Worm (Caenorhabditis elegans) whole organism, L1 larva: ENCODE data around the gene ugt-50.
A peak's percentile ranks its signal among the peaks of the same experiment; 100 is the strongest.

Experiments
- C04F5.9 ChIP-seq: sonication (generic microtip); optimal IDR thresholded peaks from 2 replicates; lab custom pipeline; 2016; ENCODE audit warnings: missing genetic modification characterization, missing compliant biosample characterization
- C16A3.4 ChIP-seq: fragments of 150-350 bp; optimal IDR thresholded peaks from 2 replicates; lab custom pipeline; 2014; ENCODE audit warnings: missing biosample characterization, missing genetic modification characterization
- aha-1 ChIP-seq: fragments of 150-350 bp; optimal IDR thresholded peaks from 2 replicates; lab custom pipeline; 2014; ENCODE audit warnings: missing biosample characterization, missing genetic modification characterization
- alr-1 ChIP-seq: fragments of 200-800 bp; sonication (Bioruptor generic); optimal IDR thresholded peaks from 2 replicates; lab custom pipeline; 2018; ENCODE audit warnings: borderline replicate concordance, mild to moderate bottlenecking, missing genetic modification characterization, missing compliant biosample characterization
- ama-1 ChIP-seq: fragments of 150-350 bp; optimal IDR thresholded peaks from 2 replicates; lab custom pipeline; 2014
- ceh-8 ChIP-seq: fragments of 200-800 bp; sonication (Bioruptor generic); optimal IDR thresholded peaks from 2 replicates; lab custom pipeline; 2018; ENCODE audit warnings: mild to moderate bottlenecking, missing genetic modification characterization, moderate library complexity, missing compliant biosample characterization
- ceh-88 ChIP-seq: fragments of 200-800 bp; sonication (Bioruptor generic); IDR thresholded peaks from 2 replicates; pipeline ENCODE4 v1.3.6; 2022; ENCODE audit warnings: missing genetic modification characterization, missing compliant biosample characterization
- dpl-1 ChIP-seq, 3 experiments: fragments of 150-350 bp in 2 of 3; sonication (generic microtip) in 1 of 3; optimal IDR thresholded peaks; 2 replicates each; lab custom pipeline; 2014 to 2017; ENCODE audit warnings: missing biosample characterization in 3 of 3, missing genetic modification characterization in 3 of 3, missing genetic modification reagents in 3 of 3
- dsc-1 ChIP-seq: sonication (generic microtip); optimal IDR thresholded peaks from 2 replicates; lab custom pipeline; 2016; ENCODE audit warnings: mild to moderate bottlenecking, missing genetic modification characterization, missing compliant biosample characterization
- efl-1 ChIP-seq, 4 experiments: fragments of 150-350 bp; optimal IDR thresholded peaks in 3 of 4; peaks in 1 of 4; 1 replicate in 1 of 4; 2 replicates in 3 of 4; lab custom pipeline; 2014; ENCODE audit warnings: missing biosample characterization in 2 of 4, missing genetic modification characterization in 2 of 4, missing genetic modification reagents in 2 of 4
- efl-3 ChIP-seq: fragments of 200-800 bp; sonication (Bioruptor generic); optimal IDR thresholded peaks from 2 replicates; lab custom pipeline; 2018; ENCODE audit warnings: mild to moderate bottlenecking, missing genetic modification characterization, missing compliant biosample characterization
- egl-13 ChIP-seq: sonication (generic microtip); optimal IDR thresholded peaks from 2 replicates; lab custom pipeline; 2016; ENCODE audit warnings: missing genotype, missing genetic modification reagents, missing genetic modification characterization, missing compliant biosample characterization
- egl-27 ChIP-seq, 2 experiments: fragments of 150-350 bp in 1 of 2; sonication (generic microtip); optimal IDR thresholded peaks; 3 replicates each; lab custom pipeline; 2017 to 2018; ENCODE audit warnings: missing biosample characterization in 2 of 2, missing genetic modification characterization in 2 of 2, missing genetic modification reagents in 2 of 2
- elt-3 ChIP-seq, 6 experiments: fragments of 150-350 bp in 1 of 6; sonication (generic microtip); optimal IDR thresholded peaks; 2 replicates each; lab custom pipeline; 2017 to 2018; ENCODE audit warnings: missing biosample characterization in 6 of 6, missing genetic modification characterization in 6 of 6, inconsistent platforms in 1 of 6
- fkh-4 ChIP-seq: sonication (generic microtip); optimal IDR thresholded peaks from 2 replicates; lab custom pipeline; 2016; ENCODE audit warnings: missing compliant biosample characterization, missing genetic modification characterization, borderline replicate concordance
- fos-1 ChIP-seq: fragments of 150-350 bp; optimal IDR thresholded peaks from 2 replicates; lab custom pipeline; 2014; ENCODE audit warnings: missing biosample characterization, missing genetic modification characterization
- grh-1 ChIP-seq: fragments of 200-800 bp; sonication (Bioruptor generic); IDR thresholded peaks from 2 replicates; pipeline ENCODE4 v1.3.6; 2022; ENCODE audit warnings: missing genetic modification reagents, missing genetic modification characterization, missing compliant biosample characterization
- hlh-17 ChIP-seq: fragments of 200-800 bp; sonication (Bioruptor generic); optimal IDR thresholded peaks from 2 replicates; lab custom pipeline; 2018; ENCODE audit warnings: missing genetic modification characterization, mild to moderate bottlenecking, missing compliant biosample characterization, moderate library complexity, borderline replicate concordance
- hpl-2 ChIP-seq: fragments of 150-350 bp; optimal IDR thresholded peaks from 2 replicates; lab custom pipeline; 2014; ENCODE audit warnings: missing biosample characterization, missing genetic modification reagents, missing genetic modification characterization
- jun-1 ChIP-seq: fragments of 150-350 bp; optimal IDR thresholded peaks from 2 replicates; lab custom pipeline; 2014; ENCODE audit warnings: missing biosample characterization, missing genetic modification reagents, missing genetic modification characterization
- lin-13 ChIP-seq: fragments of 150-350 bp; optimal IDR thresholded peaks from 2 replicates; lab custom pipeline; 2014; ENCODE audit warnings: missing biosample characterization, missing genetic modification reagents, missing genetic modification characterization
- lin-35 ChIP-seq, 2 experiments: fragments of 150-350 bp; optimal IDR thresholded peaks; 2 replicates each; lab custom pipeline; 2014; ENCODE audit warnings: missing biosample characterization in 2 of 2, missing genetic modification characterization in 2 of 2, missing genetic modification reagents in 2 of 2
- lin-39 ChIP-seq: fragments of 150-350 bp; optimal IDR thresholded peaks from 2 replicates; lab custom pipeline; 2014; ENCODE audit warnings: missing biosample characterization, missing genetic modification reagents, missing genetic modification characterization
- lir-3 ChIP-seq: sonication (generic microtip); optimal IDR thresholded peaks from 2 replicates; lab custom pipeline; 2016; ENCODE audit warnings: mild to moderate bottlenecking, missing genetic modification characterization, moderate library complexity, missing compliant biosample characterization; ENCODE audit not compliant: poor library complexity
- lsy-2 ChIP-seq, 2 experiments: fragments of 150-350 bp; optimal IDR thresholded peaks; 2 replicates each; lab custom pipeline; 2014; ENCODE audit warnings: missing biosample characterization in 2 of 2, missing genetic modification characterization in 2 of 2
- nhr-19 ChIP-seq: fragments of 200-800 bp; sonication (Bioruptor generic); conservative IDR thresholded peaks from 2 replicates; pipeline ENCODE4 v1.3.6; 2022; ENCODE audit warnings: missing genetic modification characterization, missing compliant biosample characterization
- nhr-20 ChIP-seq: sonication (generic microtip); optimal IDR thresholded peaks from 2 replicates; lab custom pipeline; 2016; ENCODE audit warnings: mild to moderate bottlenecking, missing genetic modification characterization, missing compliant biosample characterization
- nhr-28 ChIP-seq: fragments of 150-350 bp; optimal IDR thresholded peaks from 2 replicates; lab custom pipeline; 2014; ENCODE audit warnings: missing biosample characterization, missing genetic modification characterization
- nhr-76 ChIP-seq: sonication (generic microtip); optimal IDR thresholded peaks from 2 replicates; lab custom pipeline; 2017; ENCODE audit warnings: missing biosample characterization, missing genetic modification characterization
- nhr-90 ChIP-seq: sonication (generic microtip); optimal IDR thresholded peaks from 2 replicates; lab custom pipeline; 2016; ENCODE audit warnings: mild to moderate bottlenecking, missing genetic modification characterization, missing compliant biosample characterization; ENCODE audit not compliant: poor library complexity
- pag-3 ChIP-seq: sonication (generic microtip); optimal IDR thresholded peaks from 2 replicates; lab custom pipeline; 2017; ENCODE audit warnings: missing genetic modification characterization, mild to moderate bottlenecking, missing compliant biosample characterization, antibody characterized with exemption, borderline replicate concordance; ENCODE audit not compliant: insufficient read depth
- rnt-1 ChIP-seq: sonication (generic microtip); optimal IDR thresholded peaks from 2 replicates; lab custom pipeline; 2016; ENCODE audit warnings: mild to moderate bottlenecking, missing genetic modification characterization, moderate library complexity, missing compliant biosample characterization
- skn-1 ChIP-seq: fragments of 150-350 bp; optimal IDR thresholded peaks from 2 replicates; lab custom pipeline; 2014; ENCODE audit warnings: missing biosample characterization, missing genetic modification characterization
- snu-23 ChIP-seq: sonication (generic microtip); optimal IDR thresholded peaks from 2 replicates; lab custom pipeline; 2016; ENCODE audit warnings: missing genetic modification characterization, missing compliant biosample characterization
- sox-4 ChIP-seq: sonication (generic microtip); optimal IDR thresholded peaks from 2 replicates; lab custom pipeline; 2016; ENCODE audit warnings: missing genetic modification characterization, missing compliant biosample characterization
- swsn-7 ChIP-seq: sonication (generic microtip); optimal IDR thresholded peaks from 2 replicates; lab custom pipeline; 2016; ENCODE audit warnings: missing genetic modification characterization, missing compliant biosample characterization
- tlp-1 ChIP-seq: fragments of 150-350 bp; optimal IDR thresholded peaks from 2 replicates; lab custom pipeline; 2014; ENCODE audit warnings: missing biosample characterization, missing genetic modification characterization
- unc-130 ChIP-seq: fragments of 150-350 bp; optimal IDR thresholded peaks from 2 replicates; lab custom pipeline; 2017; ENCODE audit warnings: missing biosample characterization, missing genetic modification characterization, inconsistent platforms
- unc-30 ChIP-seq: sonication (generic microtip); optimal IDR thresholded peaks from 2 replicates; lab custom pipeline; 2017; ENCODE audit warnings: missing biosample characterization, missing genetic modification characterization
- unc-62 ChIP-seq: fragments of 150-350 bp; optimal IDR thresholded peaks from 2 replicates; lab custom pipeline; 2014; ENCODE audit warnings: missing biosample characterization, missing genetic modification reagents, missing genetic modification characterization
- unc-86 ChIP-seq: sonication (generic microtip); optimal IDR thresholded peaks from 2 replicates; lab custom pipeline; 2016; ENCODE audit warnings: missing genetic modification characterization, missing compliant biosample characterization
- unc-98 ChIP-seq: fragments of 200-800 bp; sonication (Bioruptor generic); IDR thresholded peaks from 2 replicates; pipeline ENCODE4 v1.3.6; 2022; ENCODE audit warnings: missing genetic modification characterization, missing compliant biosample characterization
- vab-15 ChIP-seq: sonication (generic microtip); optimal IDR thresholded peaks from 2 replicates; lab custom pipeline; 2017; ENCODE audit warnings: missing genotype, mild to moderate bottlenecking, missing genetic modification characterization, missing compliant biosample characterization
- ztf-11 ChIP-seq, 2 experiments: sonication (generic microtip); optimal IDR thresholded peaks; 2 replicates each; lab custom pipeline; 2016 to 2017; ENCODE audit warnings: missing genetic modification characterization in 2 of 2, missing biosample characterization in 1 of 2, missing compliant biosample characterization in 1 of 2
- ztf-4 ChIP-seq: fragments of 150-350 bp; optimal IDR thresholded peaks from 2 replicates; lab custom pipeline; 2014; ENCODE audit warnings: missing biosample characterization, missing genetic modification characterization

Gene ugt-50

ce11 chrX:12664987-12665451 is 26.4 kb upstream of the ugt-50 start (continued):
- peak; percentile 21 for TF ChIP-seq hpl-2 (GFP tag; lab: Kevin White, UChicago)
- peak; percentile 78 for TF ChIP-seq nhr-19 (GFP tag; lab: Robert Waterston, UW)
- TF ChIP-seq pag-3 (tag; lab: Kevin White, UChicago) = no peak
- TF ChIP-seq lsy-2 (tag; optimal IDR thresholded peaks at IDR 0.05; lab: Kevin White, UChicago) = peak; percentile 28 to 69
- TF ChIP-seq elt-3 (tag; optimal IDR thresholded peaks at IDR 0.05; lab: Kevin White, UChicago) = peak in 2 of 6 experiments; percentile 20 to 31
- peak in 1 of 2 experiments; percentile 59 for TF ChIP-seq ztf-11 (tag; optimal IDR thresholded peaks at IDR 0.05; lab: Kevin White, UChicago)
- no peak for TF ChIP-seq hlh-17 (GFP tag; lab: Kevin White, UChicago)
- TF ChIP-seq C04F5.9 (tag; lab: Kevin White, UChicago) = no peak
- TF ChIP-seq unc-130 (tag; lab: Kevin White, UChicago) = peak; percentile 15
- TF ChIP-seq sox-4 = peak; percentile 50
- peak; percentile 17 to 18 for TF ChIP-seq efl-1 (optimal IDR thresholded peaks at IDR 0.05; lab: Kevin White, UChicago)
- peak in 1 of 2 experiments; percentile 93 for TF ChIP-seq efl-1 (GFP tag; optimal IDR thresholded peaks at IDR 0.05 in 1 of 2; lab: Kevin White, UChicago)
- TF ChIP-seq rnt-1 (tag; lab: Kevin White, UChicago) = peak; percentile 76
- TF ChIP-seq egl-13 (tag; lab: Kevin White, UChicago) = peak; percentile 66
- TF ChIP-seq fkh-4 = no peak
- TF ChIP-seq jun-1 (tag; lab: Kevin White, UChicago) = peak; percentile 40
- peak; percentile 53 for TF ChIP-seq nhr-90 (tag; lab: Kevin White, UChicago)
- TF ChIP-seq nhr-28 (tag; lab: Kevin White, UChicago) = no peak
- TF ChIP-seq lir-3 (tag; lab: Kevin White, UChicago) = peak; percentile 68
- peak; percentile 71 for TF ChIP-seq ztf-4 (tag; lab: Kevin White, UChicago)
- TF ChIP-seq dpl-1 (GFP tag; optimal IDR thresholded peaks at IDR 0.05; lab: Kevin White, UChicago) = peak in 2 of 3 experiments; percentile 20 to 32
- peak; percentile 8 for TF ChIP-seq skn-1 (tag; lab: Kevin White, UChicago)
- peak; percentile 24 for TF ChIP-seq lin-13 (GFP tag; lab: Kevin White, UChicago)
- peak; percentile 54 for TF ChIP-seq unc-86
- peak; percentile 68 for TF ChIP-seq ama-1
- no peak for TF ChIP-seq aha-1 (tag; lab: Kevin White, UChicago)
- TF ChIP-seq fos-1 (tag; lab: Kevin White, UChicago) = peak; percentile 42

DNA sequence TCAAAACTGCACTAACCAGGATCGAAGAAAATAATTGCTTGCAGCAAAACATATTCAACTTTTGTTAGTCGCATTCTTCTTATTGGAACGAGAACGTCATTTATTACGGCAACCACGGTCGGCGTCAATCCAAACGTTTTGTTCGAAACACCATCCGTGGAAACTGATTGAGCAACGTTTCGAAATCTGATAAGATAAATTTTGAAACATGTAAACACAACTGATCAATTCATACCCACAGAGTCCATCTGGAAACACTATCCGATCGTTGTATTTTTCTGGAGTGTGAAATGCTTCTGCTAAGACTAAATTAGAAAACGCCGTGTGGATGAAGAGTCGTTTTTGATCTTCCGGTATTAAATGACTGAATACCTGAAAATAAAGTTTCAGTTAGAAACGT is 25.6 kb upstream of the ugt-50 start:
- no peak for TF ChIP-seq ceh-8
- no peak for TF ChIP-seq fos-1 (tag; lab: Kevin White, UChicago)

ce11 chrX:12667804-12668511 is 23.4 kb upstream of the ugt-50 start, which contains the start of gene nhr-17:
Gene nhr-17 (minus strand): TSS chrX:12667854.
- no peak for TF ChIP-seq C16A3.4 (tag; lab: Kevin White, UChicago)
- no peak for TF ChIP-seq nhr-76 (tag; lab: Kevin White, UChicago)
- TF ChIP-seq pag-3 (tag; lab: Kevin White, UChicago) = no peak
- TF ChIP-seq nhr-20 = peak; percentile 82
- no peak for TF ChIP-seq efl-3 (GFP tag; lab: Kevin White, UChicago)
- peak; percentile 82 for TF ChIP-seq dsc-1 (tag; lab: Kevin White, UChicago)
- TF ChIP-seq alr-1 = no peak
- no peak for TF ChIP-seq ceh-88 (GFP tag; lab: Robert Waterston, UW)
- TF ChIP-seq grh-1 (GFP tag; lab: Robert Waterston, UW) = no peak
- TF ChIP-seq lin-13 (GFP tag; lab: Kevin White, UChicago) = peak; percentile 31
- TF ChIP-seq unc-30 (tag; lab: Kevin White, UChicago) = no peak
- TF ChIP-seq egl-13 (tag; lab: Kevin White, UChicago) = peak; percentile 19
- TF ChIP-seq unc-98 (GFP tag; lab: Robert Waterston, UW) = no peak
- peak; percentile 8 to 68 for TF ChIP-seq lin-35 (GFP tag; optimal IDR thresholded peaks at IDR 0.05; lab: Kevin White, UChicago)
- TF ChIP-seq hpl-2 (GFP tag; lab: Kevin White, UChicago) = no peak
- peak; percentile 44 for TF ChIP-seq nhr-19 (GFP tag; lab: Robert Waterston, UW)
- TF ChIP-seq unc-62 (GFP tag; lab: Kevin White, UChicago) = no peak
- TF ChIP-seq lin-39 (tag; lab: Kevin White, UChicago) = no peak
- TF ChIP-seq elt-3 (tag; optimal IDR thresholded peaks at IDR 0.05; lab: Kevin White, UChicago) = peak in 2 of 6 experiments; percentile 57 to 80
- no peak for TF ChIP-seq vab-15 (tag; lab: Kevin White, UChicago)
- TF ChIP-seq egl-27 (tag; optimal IDR thresholded peaks at IDR 0.05; lab: Kevin White, UChicago) = no peak
- TF ChIP-seq tlp-1 (tag; lab: Kevin White, UChicago) = no peak
- peak; percentile 20 for TF ChIP-seq swsn-7 (tag; lab: Kevin White, UChicago)
- TF ChIP-seq nhr-90 (tag; lab: Kevin White, UChicago) = peak; percentile 41
- TF ChIP-seq snu-23 (GFP tag; lab: Kevin White, UChicago) = peak; percentile 79
